Worm (Caenorhabditis elegans) whole organism, young adult: Measurements from ENCODE around the gene kin-30.

Experiments
- F10E7.11 ChIP-seq: sonication (generic microtip); optimal IDR thresholded peaks from 2 replicates; lab custom pipeline; 2017; ENCODE audit warnings: mild to moderate bottlenecking, missing genetic modification characterization, moderate library complexity, missing compliant biosample characterization
- F37B4.10 ChIP-seq: fragments of 200-800 bp; sonication (Bioruptor generic); IDR thresholded peaks from 2 replicates; pipeline ENCODE4 v1.3.6; 2022; ENCODE audit warnings: missing genetic modification characterization, missing compliant biosample characterization
- F57A8.1 ChIP-seq: fragments of 200-800 bp; sonication (Bioruptor generic); optimal IDR thresholded peaks from 2 replicates; lab custom pipeline; 2018; ENCODE audit warnings: mild to moderate bottlenecking, missing genetic modification characterization, moderate library complexity, missing compliant biosample characterization
- ama-1 ChIP-seq, 3 experiments: fragments of 150-350 bp in 1 of 3; sonication (generic microtip) in 2 of 3; optimal IDR thresholded peaks; 2 replicates each; lab custom pipeline; 2014 to 2018; ENCODE audit warnings: missing biosample characterization in 2 of 3, missing genetic modification characterization in 2 of 3, missing genetic modification reagents in 2 of 3
- ceh-40 ChIP-seq: fragments of 200-800 bp; sonication (Bioruptor generic); IDR thresholded peaks from 2 replicates; pipeline ENCODE4 v1.3.6; 2022; ENCODE audit warnings: missing genetic modification characterization, missing compliant biosample characterization
- chd-7 ChIP-seq: sonication (generic microtip); optimal IDR thresholded peaks from 2 replicates; lab custom pipeline; 2016; ENCODE audit warnings: mild to moderate bottlenecking, missing genetic modification characterization, moderate library complexity, missing compliant biosample characterization
- dpl-1 ChIP-seq: fragments of 150-350 bp; optimal IDR thresholded peaks from 2 replicates; lab custom pipeline; 2014; ENCODE audit warnings: missing biosample characterization, missing genetic modification reagents, missing genetic modification characterization
- hlh-12 ChIP-seq: sonication (generic microtip); optimal IDR thresholded peaks from 2 replicates; lab custom pipeline; 2016; ENCODE audit warnings: missing genetic modification characterization, missing compliant biosample characterization
- hsf-1 ChIP-seq: fragments of 200-800 bp; sonication (Bioruptor generic); IDR thresholded peaks from 2 replicates; pipeline ENCODE4 v1.3.6; 2022; ENCODE audit warnings: missing genetic modification reagents, missing genetic modification characterization, missing compliant biosample characterization
- pha-4 ChIP-seq: fragments of 150-350 bp; sonication (generic microtip); optimal IDR thresholded peaks from 2 replicates; lab custom pipeline; 2014; ENCODE audit warnings: missing biosample characterization, missing genetic modification reagents, missing genetic modification characterization
- snpc-3.4 ChIP-seq: sonication (generic microtip); optimal IDR thresholded peaks from 2 replicates; lab custom pipeline; 2017; ENCODE audit warnings: missing genetic modification characterization, mild to moderate bottlenecking, missing compliant biosample characterization, antibody characterized with exemption, moderate library complexity, missing genotype, missing genetic modification reagents

DNA sequence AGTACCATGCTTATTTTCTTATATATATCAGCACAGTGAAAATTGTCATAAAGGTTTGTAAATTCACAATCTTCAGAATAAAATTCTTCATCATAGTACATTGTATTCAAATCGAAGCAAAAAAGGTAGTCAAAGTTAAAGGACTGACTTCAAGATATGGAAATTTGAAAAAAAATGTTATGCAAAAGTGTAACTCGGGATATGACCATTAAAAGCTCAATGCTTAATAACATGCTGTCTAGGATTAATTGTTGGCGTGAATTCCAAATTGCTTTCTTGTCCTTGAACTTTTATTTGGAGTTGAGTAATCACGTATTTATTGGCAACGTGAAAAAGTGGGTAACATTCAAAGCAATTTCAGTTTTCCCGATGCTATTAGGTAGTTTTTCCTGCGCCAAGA lies 30.2 kb downstream of the kin-30 start, which contains the start of gene srw-16:
- TF ChIP-seq pha-4 (tag; lab: Kevin White, UChicago) (no peak), F10E7.11 (tag; lab: Kevin White, UChicago) (no peak), snpc-3.4 (tag; lab: Kevin White, UChicago) (no peak), hsf-1 (GFP tag; lab: Robert Waterston, UW) (no peak), dpl-1 (GFP tag; lab: Kevin White, UChicago) (no peak), ama-1 (optimal IDR thresholded peaks at IDR 0.05; lab: Kevin White, UChicago) (no peak), ama-1 (GFP tag; optimal IDR thresholded peaks at IDR 0.05; lab: Kevin White, UChicago) (no peak), hlh-12 (tag; lab: Kevin White, UChicago) (no peak), F37B4.10 (GFP tag; lab: Robert Waterston, UW) (no peak), ceh-40 (no peak), chd-7 (tag; lab: Kevin White, UChicago) (no peak), F57A8.1 (GFP tag; lab: Kevin White, UChicago) (no peak)
